Worm (Caenorhabditis elegans) whole organism, young adult: ENCODE results near the gene T28D6.3.

ENCODE experiments used
- F33H1.4 ChIP-seq: fragments of 200-800 bp; sonication (Bioruptor generic); IDR thresholded peaks from 2 replicates; pipeline ENCODE4 v1.3.6; 2022; ENCODE audit warnings: missing genetic modification reagents, missing genetic modification characterization, missing compliant biosample characterization
- Y79H2A.3 ChIP-seq: fragments of 200-800 bp; sonication (Bioruptor generic); conservative IDR thresholded peaks from 2 replicates; pipeline ENCODE4 v1.3.6; 2022; ENCODE audit warnings: missing genetic modification reagents, missing genetic modification characterization, missing compliant biosample characterization
- bed-1 ChIP-seq: fragments of 200-800 bp; sonication (Bioruptor generic); IDR thresholded peaks from 2 replicates; pipeline ENCODE4 v1.3.6; 2022; ENCODE audit warnings: missing genetic modification reagents, missing genetic modification characterization, missing compliant biosample characterization
- ceh-58 ChIP-seq: fragments of 200-800 bp; sonication (Bioruptor generic); IDR thresholded peaks from 2 replicates; pipeline ENCODE4 v1.3.6; 2022; ENCODE audit warnings: missing genetic modification characterization, missing compliant biosample characterization
- dpff-1 ChIP-seq: sonication (generic microtip); optimal IDR thresholded peaks from 2 replicates; lab custom pipeline; 2017; ENCODE audit warnings: mild to moderate bottlenecking, missing genetic modification characterization, missing compliant biosample characterization
- him-1 ChIP-seq: sonication (generic microtip); optimal IDR thresholded peaks from 2 replicates; lab custom pipeline; 2016; ENCODE audit warnings: missing genotype, missing genetic modification reagents, missing genetic modification characterization, missing compliant biosample characterization
- lin-40 ChIP-seq: sonication (generic microtip); optimal IDR thresholded peaks from 2 replicates; lab custom pipeline; 2016; ENCODE audit warnings: missing genetic modification characterization, mild to moderate bottlenecking, missing compliant biosample characterization, missing genotype, missing genetic modification reagents
- snpc-1.1 ChIP-seq: sonication (generic microtip); optimal IDR thresholded peaks from 2 replicates; lab custom pipeline; 2017; ENCODE audit warnings: missing genetic modification characterization, mild to moderate bottlenecking, missing compliant biosample characterization, antibody characterized with exemption, moderate library complexity, missing genotype, missing genetic modification reagents; ENCODE audit not compliant: insufficient read depth
- unc-62 ChIP-seq: fragments of 150-350 bp; optimal IDR thresholded peaks from 2 replicates; lab custom pipeline; 2014; ENCODE audit warnings: missing biosample characterization, missing genetic modification reagents, missing genetic modification characterization

- no peak for TF ChIP-seq bed-1 (GFP tag; lab: Robert Waterston, UW)
- TF ChIP-seq him-1 (tag; lab: Kevin White, UChicago): no peak
- no peak for TF ChIP-seq snpc-1.1 (tag; lab: Kevin White, UChicago)
- no peak for TF ChIP-seq unc-62 (GFP tag; lab: Kevin White, UChicago)
- TF ChIP-seq dpff-1 (tag; lab: Kevin White, UChicago): no peak
- TF ChIP-seq F33H1.4 (GFP tag; lab: Robert Waterston, UW): no peak
- TF ChIP-seq lin-40 (tag; lab: Kevin White, UChicago): no peak
- no peak for TF ChIP-seq Y79H2A.3 (GFP tag; lab: Robert Waterston, UW)
- no peak for TF ChIP-seq ceh-58 (GFP tag; lab: Robert Waterston, UW)
Measured at ce11 chrIII:11391601-11392520, 25.3 kb downstream of the T28D6.3 start.
